Worm (Caenorhabditis elegans) whole organism, L1 larva: Measurements from ENCODE around the gene mdf-2.

Experiments
- grh-1 ChIP-seq: fragments of 200-800 bp; sonication (Bioruptor generic); IDR thresholded peaks from 2 replicates; pipeline ENCODE4 v1.3.6; 2022; ENCODE audit warnings: missing genetic modification reagents, missing genetic modification characterization, missing compliant biosample characterization
- nhr-28 ChIP-seq: fragments of 150-350 bp; optimal IDR thresholded peaks from 2 replicates; lab custom pipeline; 2014; ENCODE audit warnings: missing biosample characterization, missing genetic modification characterization
- nhr-90 ChIP-seq: sonication (generic microtip); optimal IDR thresholded peaks from 2 replicates; lab custom pipeline; 2016; ENCODE audit warnings: mild to moderate bottlenecking, missing genetic modification characterization, missing compliant biosample characterization; ENCODE audit not compliant: poor library complexity
- snpc-4 ChIP-seq: fragments of 150-350 bp; optimal IDR thresholded peaks from 2 replicates; lab custom pipeline; 2014; ENCODE audit warnings: missing biosample characterization, missing genetic modification characterization
- sox-4 ChIP-seq: sonication (generic microtip); optimal IDR thresholded peaks from 2 replicates; lab custom pipeline; 2016; ENCODE audit warnings: missing genetic modification characterization, missing compliant biosample characterization

- TF ChIP-seq nhr-28 (tag; lab: Kevin White, UChicago) (no peak), snpc-4 (tag; lab: Kevin White, UChicago) (no peak), sox-4 (tag; lab: Kevin White, UChicago) (no peak), nhr-90 (tag; lab: Kevin White, UChicago) (no peak), grh-1 (GFP tag; lab: Robert Waterston, UW) (no peak)
Observed at ce11 chrIV:2616853-2617252, 24.1 kb downstream of the mdf-2 start.
